Worm (Caenorhabditis elegans): ENCODE data around the gene W08E12.8.
A peak's percentile ranks its signal among the peaks of the same experiment; 100 is the strongest.

W08E12.8 gene

DNA sequence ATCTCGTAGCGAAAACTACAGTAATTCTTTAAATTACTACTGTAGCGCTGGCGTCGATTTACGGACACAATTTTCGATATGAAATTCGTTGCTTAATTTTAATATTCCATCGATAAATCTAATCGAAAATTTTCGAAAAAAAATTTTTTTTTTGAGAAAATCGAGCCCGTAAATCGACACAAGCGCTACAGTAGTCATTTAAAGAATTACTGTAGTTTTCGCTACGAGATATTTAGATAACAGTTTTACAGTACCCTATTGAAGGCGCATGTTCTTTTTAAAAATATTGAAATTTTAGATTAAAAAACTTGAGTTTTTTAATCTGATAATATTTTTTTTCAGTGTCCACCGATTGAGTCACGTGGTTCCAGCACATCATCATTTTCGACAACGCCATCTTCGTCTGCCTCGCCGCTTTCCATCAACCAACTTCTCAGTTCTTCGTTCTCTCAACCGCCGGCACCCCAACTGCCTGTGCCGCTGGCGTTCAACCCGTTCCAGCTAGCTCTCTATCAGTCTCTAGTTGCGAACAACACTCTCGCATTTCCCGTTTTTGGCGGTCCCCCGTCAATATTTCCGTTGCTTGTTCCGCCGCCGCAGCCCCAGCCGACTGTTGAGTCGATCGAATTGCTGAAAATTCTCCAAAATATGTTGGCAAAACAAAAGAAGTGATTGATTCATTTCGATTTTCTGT lies 1.8 kb downstream of the W08E12.8 start:
- TF ChIP-seq flt-1 (GFP tag; IDR thresholded peaks at IDR 0.05) (no peak), ets-7 (tag; optimal IDR thresholded peaks at IDR 0.05) (no peak), B0310.2 (tag; optimal IDR thresholded peaks at IDR 0.05) (no peak), sea-1 (GFP tag; conservative IDR thresholded peaks at IDR 0.05) (no peak), scrt-1 (GFP tag; IDR thresholded peaks at IDR 0.05) (no peak), ceh-13 (GFP tag; optimal IDR thresholded peaks at IDR 0.05) (no peak), aly-1 (tag; optimal IDR thresholded peaks at IDR 0.05) (no peak), pes-1 (GFP tag; IDR thresholded peaks at IDR 0.05) (no peak), hmbx-1 (tag; optimal IDR thresholded peaks at IDR 0.05) (no peak), ama-1 (optimal IDR thresholded peaks at IDR 0.05) (no peak), tbx-37 (GFP tag; conservative IDR thresholded peaks at IDR 0.05) (no peak), ceh-36 (tag; optimal IDR thresholded peaks at IDR 0.05) (no peak), hmg-4 (GFP tag; optimal IDR thresholded peaks at IDR 0.05) (no peak), tra-4 (tag; optimal IDR thresholded peaks at IDR 0.05) (no peak), hnd-1 (tag; optimal IDR thresholded peaks at IDR 0.05) (no peak), F13C5.2 (tag; optimal IDR thresholded peaks at IDR 0.05) (no peak), tbx-11 (GFP tag; IDR thresholded peaks at IDR 0.05) (no peak)

DNA sequence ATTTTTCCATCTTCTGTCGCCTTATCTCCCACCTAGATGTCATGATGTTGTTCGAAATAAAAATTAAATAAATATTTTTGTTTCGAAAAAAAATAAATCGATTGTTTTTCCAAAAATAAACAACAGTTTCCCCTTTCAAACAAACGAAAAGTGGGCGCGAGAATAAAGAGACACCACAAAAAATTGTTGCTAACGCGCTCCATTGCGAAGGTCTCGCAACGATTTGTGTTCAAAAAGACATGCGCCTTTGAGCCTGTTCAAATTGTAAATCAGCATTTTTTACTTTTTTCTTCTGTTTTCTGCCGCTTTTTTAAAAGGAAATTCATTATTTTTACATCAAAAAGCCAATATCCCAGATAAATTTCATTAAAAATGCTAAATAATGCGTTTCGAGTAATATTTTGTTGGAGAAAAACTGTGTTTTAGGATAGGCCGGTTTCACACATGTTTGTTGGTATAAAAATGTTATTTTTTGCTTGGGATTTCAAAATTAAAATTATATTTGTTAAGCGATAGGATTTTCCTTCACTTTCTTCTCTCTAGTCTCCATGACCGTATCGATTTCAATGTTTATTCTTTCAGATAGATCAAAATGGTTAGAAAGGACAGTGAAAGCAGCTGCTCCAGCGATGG lies 2.5 kb downstream of the W08E12.8 start, which contains the start of gene W08E12.7:
Gene W08E12.7, plus strand, starts transcription at position 583 of the 633 bp plus-strand sequence.
- TF ChIP-seq tbx-37 (GFP tag; conservative IDR thresholded peaks at IDR 0.05) (0 out of 2 replicates have a peak, but pooled peaks have one; percentile 19), aly-1 (tag; optimal IDR thresholded peaks at IDR 0.05) (no peak), tra-4 (tag; optimal IDR thresholded peaks at IDR 0.05) (no peak), ama-1 (optimal IDR thresholded peaks at IDR 0.05) (no peak), scrt-1 (GFP tag; IDR thresholded peaks at IDR 0.05) (peak; percentile 65), hmg-4 (GFP tag; optimal IDR thresholded peaks at IDR 0.05) (peak; percentile 23), B0310.2 (tag; optimal IDR thresholded peaks at IDR 0.05) (no peak), sea-1 (GFP tag; conservative IDR thresholded peaks at IDR 0.05) (peak; percentile 38; the same call in 1 of the 2 replicates), ets-7 (tag; optimal IDR thresholded peaks at IDR 0.05) (no peak), F13C5.2 (tag; optimal IDR thresholded peaks at IDR 0.05) (peak; percentile 83), hmbx-1 (tag; optimal IDR thresholded peaks at IDR 0.05) (no peak), flt-1 (GFP tag; IDR thresholded peaks at IDR 0.05) (peak; percentile 20; the same call in 1 of the 2 replicates), hnd-1 (tag; optimal IDR thresholded peaks at IDR 0.05) (peak; percentile 16), ceh-36 (tag; optimal IDR thresholded peaks at IDR 0.05) (no peak), pes-1 (GFP tag; IDR thresholded peaks at IDR 0.05) (peak; percentile 74), tbx-11 (GFP tag; IDR thresholded peaks at IDR 0.05) (peak; percentile 64; the same call in 1 of the 2 replicates), ceh-13 (GFP tag; optimal IDR thresholded peaks at IDR 0.05) (peak; percentile 20)

ce11 chrIV:3296578-3297549 lies 4.7 kb downstream of the W08E12.8 start:
- TF ChIP-seq hnd-1 (tag; optimal IDR thresholded peaks at IDR 0.05) (no peak), hmbx-1 (tag; optimal IDR thresholded peaks at IDR 0.05) (no peak), ceh-13 (GFP tag; optimal IDR thresholded peaks at IDR 0.05) (no peak), scrt-1 (GFP tag; IDR thresholded peaks at IDR 0.05) (no peak), F13C5.2 (tag; optimal IDR thresholded peaks at IDR 0.05) (no peak), tbx-37 (GFP tag; conservative IDR thresholded peaks at IDR 0.05) (no peak), hmg-4 (GFP tag; optimal IDR thresholded peaks at IDR 0.05) (no peak), tra-4 (tag; optimal IDR thresholded peaks at IDR 0.05) (no peak), tbx-11 (GFP tag; IDR thresholded peaks at IDR 0.05) (no peak), B0310.2 (tag; optimal IDR thresholded peaks at IDR 0.05) (no peak), aly-1 (tag; optimal IDR thresholded peaks at IDR 0.05) (no peak)

DNA sequence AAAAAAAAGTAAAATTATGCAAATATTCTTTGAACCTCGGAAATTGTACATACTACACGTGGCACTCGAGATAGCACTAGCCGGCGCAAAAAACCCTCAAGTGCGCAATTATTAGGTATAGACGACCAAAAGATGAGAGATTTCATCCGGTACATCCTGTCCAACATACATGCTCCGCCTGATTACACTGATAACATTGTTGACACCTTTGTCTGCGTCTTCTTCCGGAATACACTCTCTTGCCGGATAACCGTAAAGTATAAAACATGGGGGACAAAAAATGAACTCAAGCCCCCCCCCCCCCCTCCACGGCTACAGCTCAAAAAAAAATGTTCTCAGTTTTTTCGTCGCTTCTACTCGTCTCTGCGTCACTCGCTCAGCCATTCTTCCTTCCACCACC lies 6.1 kb downstream of the W08E12.8 start, which contains the start of gene W08E12.6:
Gene W08E12.6, plus strand, starts transcription at position 301 of the 400 bp plus-strand sequence.
- TF ChIP-seq scrt-1 (GFP tag; IDR thresholded peaks at IDR 0.05) = no peak

- 0 out of 2 replicates have a peak, but pooled peaks have one; percentile 29 for TF ChIP-seq sea-1 (GFP tag; conservative IDR thresholded peaks at IDR 0.05)
- TF ChIP-seq tra-4 (tag; optimal IDR thresholded peaks at IDR 0.05) = no peak
These were observed 7.1 kb downstream of the W08E12.8 start for ce11 chrIV:3299229-3299628.

DNA sequence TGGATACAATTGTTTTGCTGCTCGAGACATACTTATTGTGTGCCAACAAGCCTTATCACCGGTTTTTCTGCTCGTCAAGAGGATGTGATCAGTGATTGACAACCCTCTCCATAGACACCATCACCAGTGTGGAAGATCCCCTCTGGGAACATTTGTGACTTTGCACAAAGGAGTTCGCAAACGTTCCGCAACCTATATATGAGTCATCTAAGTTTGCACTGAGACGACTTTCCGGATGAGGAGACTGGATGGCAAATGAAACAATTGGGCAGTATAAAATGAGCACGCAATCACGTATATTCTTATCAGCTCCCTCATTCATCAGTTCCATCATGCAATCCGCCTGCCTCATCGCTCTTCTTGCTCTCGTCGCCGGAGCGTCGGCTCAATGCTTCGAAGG lies 8.3 kb downstream of the W08E12.8 start, which contains the start of gene W08E12.5:
Gene W08E12.5, plus strand, starts transcription at position 301 of the 400 bp plus-strand sequence.
- TF ChIP-seq ceh-36 (tag; optimal IDR thresholded peaks at IDR 0.05) (no peak), sea-1 (GFP tag; conservative IDR thresholded peaks at IDR 0.05) (no peak), tbx-37 (GFP tag; conservative IDR thresholded peaks at IDR 0.05) (no peak), ceh-13 (GFP tag; optimal IDR thresholded peaks at IDR 0.05) (no peak), ets-7 (tag; optimal IDR thresholded peaks at IDR 0.05) (no peak), tbx-11 (GFP tag; IDR thresholded peaks at IDR 0.05) (no peak), hmbx-1 (tag; optimal IDR thresholded peaks at IDR 0.05) (no peak), scrt-1 (GFP tag; IDR thresholded peaks at IDR 0.05) (no peak), B0310.2 (tag; optimal IDR thresholded peaks at IDR 0.05) (no peak), F13C5.2 (tag; optimal IDR thresholded peaks at IDR 0.05) (no peak), tra-4 (tag; optimal IDR thresholded peaks at IDR 0.05) (no peak), aly-1 (tag; optimal IDR thresholded peaks at IDR 0.05) (no peak), hnd-1 (tag; optimal IDR thresholded peaks at IDR 0.05) (no peak)
